Fruit fly (Drosophila melanogaster): Measurements from ENCODE around the gene CG10283.

- no peak for TF ChIP-seq Hr96 (GFP tag; optimal IDR thresholded peaks at IDR 0.05)
- no peak for TF ChIP-seq Mnt (GFP tag; optimal IDR thresholded peaks at IDR 0.05)
- no peak for TF ChIP-seq toe (GFP tag; optimal IDR thresholded peaks at IDR 0.05)
- TF ChIP-seq tj (GFP tag; optimal IDR thresholded peaks at IDR 0.05): no peak
- no peak for TF ChIP-seq CG14711 (tag; optimal IDR thresholded peaks at IDR 0.05)
- no peak for TF ChIP-seq Crg-1 (GFP tag; optimal IDR thresholded peaks at IDR 0.05)
These were observed 41.7 kb upstream of the CG10283 start for dm6 chr2L:18526005-18526404.

All from whole organism, adult.